Fruit fly (Drosophila melanogaster): ENCODE results near the gene mgl.

Gene mgl

DNA sequence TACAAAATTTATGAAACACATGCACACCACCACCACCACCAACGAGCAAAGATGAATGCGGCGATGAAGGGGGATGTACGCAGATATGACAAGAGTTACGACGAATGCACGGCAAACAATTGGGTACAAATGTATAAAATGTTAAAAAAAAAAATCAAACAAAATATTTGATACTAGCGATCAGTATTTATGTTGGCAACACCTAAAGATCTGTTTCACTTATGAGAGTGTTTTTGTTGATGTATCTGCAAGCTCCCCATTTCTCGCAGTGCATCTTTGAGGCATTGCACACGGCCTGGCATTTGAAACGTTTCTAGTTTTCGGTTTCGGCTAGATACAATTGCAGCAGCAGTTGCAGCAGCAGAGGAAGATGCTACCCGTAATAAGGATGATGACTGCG lies 13.1 kb downstream of the mgl start (continued):
- TF ChIP-seq CG17361 (GFP tag; IDR thresholded peaks at IDR 0.05) (peak; percentile 76), CG42726 (GFP tag; IDR thresholded peaks at IDR 0.05; ENCODE audit: partially characterized antibody) (no peak), Dfd (GFP tag; optimal IDR thresholded peaks at IDR 0.05) (no peak), CG2712 (tag; optimal IDR thresholded peaks at IDR 0.05) (peak; percentile 76), sqz (GFP tag; optimal IDR thresholded peaks at IDR 0.05) (peak; percentile 69), CG6654 (GFP tag; optimal IDR thresholded peaks at IDR 0.05) (peak; percentile 40), CG11085 (GFP tag; IDR thresholded peaks at IDR 0.05) (peak; percentile 37; the same call in 1 of the 2 replicates), CG11456 (GFP tag; IDR thresholded peaks at IDR 0.05) (peak; percentile 60; the same call in 2 of the 3 replicates), Six4 (GFP tag; optimal IDR thresholded peaks at IDR 0.05) (peak; percentile 65), CG10431 (GFP tag; optimal IDR thresholded peaks at IDR 0.05) (peak; percentile 37), Atf6 (GFP tag; IDR thresholded peaks at IDR 0.05) (peak; percentile 39; the same call in 1 of the 2 replicates), CG7745 (tag; optimal IDR thresholded peaks at IDR 0.05) (no peak), CG7987 (GFP tag; optimal IDR thresholded peaks at IDR 0.05) (no peak), sr (GFP tag; IDR thresholded peaks at IDR 0.05) (0 out of 3 replicates have a peak, but pooled peaks have one; percentile 9), gsb (GFP tag; IDR thresholded peaks at IDR 0.05) (no peak), CG10654 (GFP tag; optimal IDR thresholded peaks at IDR 0.05) (peak; percentile 71), Tbp (GFP tag; optimal IDR thresholded peaks at IDR 0.05) (no peak), CG2120 (GFP tag; optimal IDR thresholded peaks at IDR 0.05) (peak; percentile 45), CG1602 (GFP tag; optimal IDR thresholded peaks at IDR 0.05) (peak; percentile 65), zen (tag; optimal IDR thresholded peaks at IDR 0.05) (peak; percentile 83), Spps (tag; optimal IDR thresholded peaks at IDR 0.05) (peak; percentile 68), salm (tag; optimal IDR thresholded peaks at IDR 0.05) (peak; percentile 35), CG10321 (GFP tag; IDR thresholded peaks at IDR 0.05) (no peak), luna (GFP tag; optimal IDR thresholded peaks at IDR 0.05) (no peak), CG6254 (GFP tag; optimal IDR thresholded peaks at IDR 0.05) (peak; percentile 57), CG10959 (GFP tag; IDR thresholded peaks at IDR 0.05) (peak; percentile 76), CG2889 (GFP tag; IDR thresholded peaks at IDR 0.05) (peak; percentile 52; the same call in 1 of the 3 replicates), odd (GFP tag; optimal IDR thresholded peaks at IDR 0.05) (peak; percentile 61), Side (GFP tag; optimal IDR thresholded peaks at IDR 0.05) (peak; percentile 70), pnt (GFP tag; optimal IDR thresholded peaks at IDR 0.05) (peak; percentile 79), B-H1 (GFP tag; IDR thresholded peaks at IDR 0.05) (no peak; the same call in 2 of the 3 replicates), CG18476 (GFP tag; optimal IDR thresholded peaks at IDR 0.05) (peak; percentile 57), Dref (GFP tag; IDR thresholded peaks at IDR 0.05) (no peak), onecut (GFP tag; IDR thresholded peaks at IDR 0.05) (peak; percentile 79), Dp (GFP tag; optimal IDR thresholded peaks at IDR 0.05) (no peak), Ravus (GFP tag; IDR thresholded peaks at IDR 0.05) (peak; percentile 4; the same call in 1 of the 2 replicates), CG8290 (GFP tag; optimal IDR thresholded peaks at IDR 0.05) (peak; percentile 47), CG8290 (tag; optimal IDR thresholded peaks at IDR 0.05) (peak in 1 of 2 experiments; percentile 47), Stat92E (GFP tag; optimal IDR thresholded peaks at IDR 0.05) (no peak), Doc2 (GFP tag; IDR thresholded peaks at IDR 0.05) (no peak), org-1 (GFP tag; optimal IDR thresholded peaks at IDR 0.05) (peak; percentile 60), vfl (GFP tag; optimal IDR thresholded peaks at IDR 0.05) (no peak), kay (GFP tag; optimal IDR thresholded peaks at IDR 0.05) (peak; percentile 52), CG11695 (GFP tag; IDR thresholded peaks at IDR 0.05) (peak; percentile 61; the same call in 2 of the 3 replicates), B-H2 (GFP tag; optimal IDR thresholded peaks at IDR 0.05) (no peak), Atf-2 (GFP tag; optimal IDR thresholded peaks at IDR 0.05) (peak; percentile 71), NC2α (GFP tag; optimal IDR thresholded peaks at IDR 0.05) (peak; percentile 46), croc (GFP tag; conservative IDR thresholded peaks at IDR 0.05) (peak; percentile 76), fd96Cb (tag; optimal IDR thresholded peaks at IDR 0.05) (peak; percentile 82), Sry-δ (GFP tag; optimal IDR thresholded peaks at IDR 0.05) (peak; percentile 42), lab (GFP tag; optimal IDR thresholded peaks at IDR 0.05) (peak; percentile 65), E2f2 (GFP tag; IDR thresholded peaks at IDR 0.05) (peak; percentile 32; the same call in 1 of the 2 replicates)

All from whole organism, embryonic.